Worm (Caenorhabditis elegans): ENCODE measurements around the gene arrd-17.

The arrd-17 gene

DNA sequence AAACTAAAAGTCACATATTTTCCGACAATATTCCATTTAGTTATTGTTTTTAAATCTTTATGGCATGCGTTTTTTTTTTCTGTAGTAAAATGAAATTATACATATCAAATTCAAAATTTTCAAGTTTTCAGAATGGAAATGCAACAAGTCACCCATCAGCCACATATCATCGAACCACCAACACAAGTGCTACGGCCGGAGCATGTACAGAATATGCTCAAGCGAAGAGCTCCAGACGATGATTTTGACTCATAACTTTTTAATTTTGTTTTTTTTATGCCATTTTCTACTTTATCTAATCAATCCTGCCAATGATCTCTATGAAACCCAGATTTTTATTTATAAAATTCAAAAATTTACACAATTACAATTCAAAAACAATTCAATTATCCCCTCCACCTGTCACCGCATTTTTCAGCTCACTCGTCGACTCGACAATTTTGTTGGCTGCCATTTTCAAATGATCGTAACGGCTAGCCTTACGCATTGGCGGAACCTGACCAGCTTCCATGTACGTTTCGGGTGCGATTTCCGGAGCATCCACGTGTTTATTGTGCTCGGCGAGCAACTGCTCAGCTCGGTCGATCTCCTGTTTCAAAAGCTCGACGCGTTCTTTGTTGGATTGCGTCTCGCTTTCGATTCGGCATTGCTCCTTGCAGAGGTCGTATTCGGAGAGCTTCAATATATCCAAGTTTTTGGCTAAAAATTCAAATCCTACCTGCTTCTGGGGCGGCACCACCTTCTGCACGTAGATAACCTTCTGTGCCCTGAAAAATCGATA, 4.8 kb downstream of the arrd-17 start (continued):
- TF ChIP-seq skn-1 (tag; optimal IDR thresholded peaks at IDR 0.05) (no peak), aly-2 (tag; optimal IDR thresholded peaks at IDR 0.05) (no peak), hlh-30 (tag; optimal IDR thresholded peaks at IDR 0.05; ENCODE audit: insufficient read depth) (no peak), nhr-25 (tag; optimal IDR thresholded peaks at IDR 0.05; ENCODE audit: borderline replicate concordance, insufficient read depth) (no peak), F26F4.8 (GFP tag; conservative IDR thresholded peaks at IDR 0.05) (no peak), hif-1 (tag; optimal IDR thresholded peaks at IDR 0.05) (peak in 1 of 2 experiments; percentile 22), mes-2 (tag; optimal IDR thresholded peaks at IDR 0.05; ENCODE audit: poor library complexity, severe bottlenecking) (no peak), Y105C5A.15 (GFP tag; IDR thresholded peaks at IDR 0.05) (no peak), nhr-41 (GFP tag; IDR thresholded peaks at IDR 0.05) (no peak), lir-3 (tag; optimal IDR thresholded peaks at IDR 0.05) (no peak), vab-7 (GFP tag; IDR thresholded peaks at IDR 0.05) (no peak), T26A8.4 (GFP tag; IDR thresholded peaks at IDR 0.05) (peak; percentile 54; the same call in 1 of the 2 replicates), ztf-7 (tag; optimal IDR thresholded peaks at IDR 0.05) (no peak), lin-29 (GFP tag; IDR thresholded peaks at IDR 0.05) (no peak), ctbp-1 (GFP tag; IDR thresholded peaks at IDR 0.05) (no peak), nhr-237 (tag; optimal IDR thresholded peaks at IDR 0.05) (no peak), nhr-11 (tag; optimal IDR thresholded peaks at IDR 0.05) (no peak), zfp-2 (tag; optimal IDR thresholded peaks at IDR 0.05) (no peak), pqm-1 (tag; optimal IDR thresholded peaks at IDR 0.05) (no peak), set-16 (GFP tag; IDR thresholded peaks at IDR 0.05) (peak; percentile 40), spr-1 (tag; optimal IDR thresholded peaks at IDR 0.05) (no peak), zag-1 (tag; optimal IDR thresholded peaks at IDR 0.05) (no peak), R02D3.7 (tag; optimal IDR thresholded peaks at IDR 0.05) (no peak), unc-39 (tag; optimal IDR thresholded peaks at IDR 0.05) (no peak), ZK337.2 (GFP tag; IDR thresholded peaks at IDR 0.05) (no peak), nhr-6 (tag; optimal IDR thresholded peaks at IDR 0.05) (no peak), ceh-62 (tag; optimal IDR thresholded peaks at IDR 0.05) (no peak), rbr-2 (tag; optimal IDR thresholded peaks at IDR 0.05) (no peak), ceh-20 (GFP tag; IDR thresholded peaks at IDR 0.05) (0 out of 2 replicates have a peak, but pooled peaks have one; percentile 13), T20F7.1 (GFP tag; optimal IDR thresholded peaks at IDR 0.05) (no peak), dpl-1 (GFP tag; optimal IDR thresholded peaks at IDR 0.05) (no peak), unc-62 (GFP tag; optimal IDR thresholded peaks at IDR 0.05 in 1 of 2) (peak in 1 of 2 experiments; percentile 91), unc-62 (tag; optimal IDR thresholded peaks at IDR 0.05) (no peak), snpc-1.2 (GFP tag; IDR thresholded peaks at IDR 0.05) (no peak; the same call in 1 of the 2 replicates), mep-1 (tag; optimal IDR thresholded peaks at IDR 0.05) (no peak)

ce11 chrIII:13624226-13624625, 6.4 kb downstream of the arrd-17 start, which contains the start of gene taf-9:
TSS of gene taf-9 (plus strand) at chrIII:13624276.
- TF ChIP-seq Y48G9A.11 (GFP tag; IDR thresholded peaks at IDR 0.05) (no peak), mdl-1 (tag; optimal IDR thresholded peaks at IDR 0.05) (no peak), hlh-30 (tag; optimal IDR thresholded peaks at IDR 0.05; ENCODE audit: insufficient read depth) (no peak), zfp-3 (GFP tag; conservative IDR thresholded peaks at IDR 0.05) (no peak), ceh-44 (GFP tag; IDR thresholded peaks at IDR 0.05) (no peak), lin-15B (tag; optimal IDR thresholded peaks at IDR 0.05) (no peak), mxl-3 (GFP tag; optimal IDR thresholded peaks at IDR 0.05) (no peak), zip-2 (tag; optimal IDR thresholded peaks at IDR 0.05) (no peak), lsy-2 (tag; optimal IDR thresholded peaks at IDR 0.05) (peak in 1 of 2 experiments; percentile 17), madf-5 (GFP tag; IDR thresholded peaks at IDR 0.05) (no peak), ztf-11 (tag; optimal IDR thresholded peaks at IDR 0.05) (no peak), mdt-29 (GFP tag; IDR thresholded peaks at IDR 0.05) (no peak), nhr-102 (tag; optimal IDR thresholded peaks at IDR 0.05) (no peak), vab-7 (GFP tag; IDR thresholded peaks at IDR 0.05) (no peak), D1046.2 (GFP tag; IDR thresholded peaks at IDR 0.05) (no peak), F37D6.2 (tag; optimal IDR thresholded peaks at IDR 0.05) (no peak), hmg-1.1 (GFP tag; IDR thresholded peaks at IDR 0.05) (no peak), T26A8.4 (GFP tag; IDR thresholded peaks at IDR 0.05) (no peak), nhr-42 (GFP tag; IDR thresholded peaks at IDR 0.05) (no peak), nhr-237 (tag; optimal IDR thresholded peaks at IDR 0.05) (no peak)

All from whole organism, L4 larva.